Worm (Caenorhabditis elegans) whole organism, early embryonic: ENCODE results near the gene Y26G10.5.

Experiments used
- B0310.2 ChIP-seq: sonication (generic microtip); optimal IDR thresholded peaks from 2 replicates; lab custom pipeline; 2016; ENCODE audit warnings: mild to moderate bottlenecking, missing genetic modification characterization, missing compliant biosample characterization
- F13C5.2 ChIP-seq: sonication (generic microtip); optimal IDR thresholded peaks from 2 replicates; lab custom pipeline; 2017; ENCODE audit warnings: mild to moderate bottlenecking, missing genetic modification characterization, inconsistent platforms, missing compliant biosample characterization
- aly-1 ChIP-seq: sonication (generic microtip); optimal IDR thresholded peaks from 2 replicates; lab custom pipeline; 2016; ENCODE audit warnings: missing genetic modification characterization, missing compliant biosample characterization
- ama-1 ChIP-seq: fragments of 150-350 bp; optimal IDR thresholded peaks from 2 replicates; lab custom pipeline; 2014
- ceh-13 ChIP-seq: fragments of 200-800 bp; sonication (Bioruptor generic); optimal IDR thresholded peaks from 2 replicates; lab custom pipeline; 2018; ENCODE audit warnings: mild to moderate bottlenecking, missing genetic modification characterization, missing compliant biosample characterization
- ceh-36 ChIP-seq: sonication (generic microtip); optimal IDR thresholded peaks from 2 replicates; lab custom pipeline; 2016; ENCODE audit warnings: missing genetic modification characterization, inconsistent platforms, missing compliant biosample characterization
- ets-7 ChIP-seq: sonication (generic microtip); optimal IDR thresholded peaks from 2 replicates; lab custom pipeline; 2016; ENCODE audit warnings: missing genotype, missing genetic modification characterization, missing compliant biosample characterization
- flt-1 ChIP-seq: fragments of 200-800 bp; sonication (Bioruptor generic); IDR thresholded peaks from 2 replicates; pipeline ENCODE4 v1.3.6; 2022; ENCODE audit warnings: missing genetic modification characterization, missing compliant biosample characterization
- hmbx-1 ChIP-seq: sonication (generic microtip); optimal IDR thresholded peaks from 2 replicates; lab custom pipeline; 2016; ENCODE audit warnings: mild to moderate bottlenecking, missing genetic modification characterization, missing compliant biosample characterization
- hmg-4 ChIP-seq: fragments of 200-800 bp; sonication (Bioruptor generic); optimal IDR thresholded peaks from 2 replicates; lab custom pipeline; 2018; ENCODE audit warnings: mild to moderate bottlenecking, missing genetic modification characterization, missing compliant biosample characterization
- hnd-1 ChIP-seq: sonication (generic microtip); optimal IDR thresholded peaks from 2 replicates; lab custom pipeline; 2016; ENCODE audit warnings: missing genetic modification characterization, missing compliant biosample characterization
- pes-1 ChIP-seq: fragments of 200-800 bp; sonication (Bioruptor generic); IDR thresholded peaks from 2 replicates; pipeline ENCODE4 v1.3.6; 2022; ENCODE audit warnings: missing genetic modification reagents, missing genetic modification characterization, missing compliant biosample characterization
- scrt-1 ChIP-seq: fragments of 200-800 bp; sonication (Bioruptor generic); IDR thresholded peaks from 2 replicates; pipeline ENCODE4 v1.3.6; 2022; ENCODE audit warnings: missing genetic modification characterization, missing compliant biosample characterization
- sea-1 ChIP-seq: fragments of 200-800 bp; sonication (Bioruptor generic); conservative IDR thresholded peaks from 2 replicates; pipeline ENCODE4 v1.3.6; 2022; ENCODE audit warnings: missing genetic modification characterization, missing compliant biosample characterization
- tbx-11 ChIP-seq: fragments of 200-800 bp; sonication (Bioruptor generic); IDR thresholded peaks from 2 replicates; pipeline ENCODE4 v1.3.6; 2022; ENCODE audit warnings: missing genetic modification characterization, missing compliant biosample characterization
- tbx-37 ChIP-seq: fragments of 200-800 bp; sonication (Bioruptor generic); conservative IDR thresholded peaks from 2 replicates; pipeline ENCODE4 v1.3.6; 2022; ENCODE audit warnings: missing genetic modification reagents, missing genetic modification characterization, missing compliant biosample characterization
- tra-4 ChIP-seq: sonication (generic microtip); optimal IDR thresholded peaks from 2 replicates; lab custom pipeline; 2017; ENCODE audit warnings: missing genetic modification characterization, missing compliant biosample characterization

The Y26G10.5 gene

ce11 chrV:17724704-17725103, 24.1 kb upstream of the Y26G10.5 start, which contains the start of gene fat-5:
Gene fat-5, plus strand, starts transcription at chrV:17725004.
- no peak for TF ChIP-seq F13C5.2 (tag; lab: Kevin White, UChicago)
- TF ChIP-seq hmg-4 (GFP tag; lab: Kevin White, UChicago): no peak
- no peak for TF ChIP-seq ceh-13 (GFP tag; lab: Kevin White, UChicago)
- TF ChIP-seq ceh-36 (tag; lab: Kevin White, UChicago): no peak
- no peak for TF ChIP-seq B0310.2 (tag; lab: Kevin White, UChicago)
- TF ChIP-seq ets-7 (tag; lab: Kevin White, UChicago): no peak
- TF ChIP-seq hnd-1 (tag; lab: Kevin White, UChicago): no peak
- no peak for TF ChIP-seq tbx-11
- no peak for TF ChIP-seq pes-1 (GFP tag; lab: Robert Waterston, UW)

- no peak for TF ChIP-seq scrt-1 (GFP tag; lab: Robert Waterston, UW)
- TF ChIP-seq aly-1: no peak
- TF ChIP-seq ets-7 (tag; lab: Kevin White, UChicago): no peak
- no peak for TF ChIP-seq sea-1 (GFP tag; lab: Robert Waterston, UW)
- TF ChIP-seq tra-4 (tag; lab: Kevin White, UChicago): no peak
- no peak for TF ChIP-seq F13C5.2 (tag; lab: Kevin White, UChicago)
- no peak for TF ChIP-seq hmg-4 (GFP tag; lab: Kevin White, UChicago)
- TF ChIP-seq flt-1 (GFP tag; lab: Robert Waterston, UW): no peak
- TF ChIP-seq ama-1 (lab: Kevin White, UChicago): no peak
- TF ChIP-seq ceh-13 (GFP tag; lab: Kevin White, UChicago): no peak
- TF ChIP-seq tbx-37 (GFP tag; lab: Robert Waterston, UW): no peak
- TF ChIP-seq pes-1 (GFP tag; lab: Robert Waterston, UW): no peak
Observed at ce11 chrV:17723142-17723781, 22.6 kb upstream of the Y26G10.5 start.

ce11 chrV:17722553-17722952, 21.9 kb upstream of the Y26G10.5 start:
- TF ChIP-seq flt-1 (GFP tag; lab: Robert Waterston, UW): no peak
- no peak for TF ChIP-seq B0310.2 (tag; lab: Kevin White, UChicago)
- no peak for TF ChIP-seq ama-1 (lab: Kevin White, UChicago)
- no peak for TF ChIP-seq tbx-37 (GFP tag; lab: Robert Waterston, UW)
- no peak for TF ChIP-seq ceh-13 (GFP tag; lab: Kevin White, UChicago)
- TF ChIP-seq tra-4 (tag; lab: Kevin White, UChicago): no peak
- TF ChIP-seq ets-7 (tag; lab: Kevin White, UChicago): no peak
- TF ChIP-seq hmg-4 (GFP tag; lab: Kevin White, UChicago): no peak
- TF ChIP-seq scrt-1 (GFP tag; lab: Robert Waterston, UW): no peak
- no peak for TF ChIP-seq pes-1 (GFP tag; lab: Robert Waterston, UW)
- no peak for TF ChIP-seq hmbx-1 (tag; lab: Kevin White, UChicago)
- no peak for TF ChIP-seq tbx-11
- TF ChIP-seq hnd-1 (tag; lab: Kevin White, UChicago): no peak
- TF ChIP-seq aly-1: no peak

ce11 chrV:17721709-17722108, 21.1 kb upstream of the Y26G10.5 start:
- TF ChIP-seq tra-4 (tag; lab: Kevin White, UChicago): no peak

ce11 chrV:17718647-17719046, 18.0 kb upstream of the Y26G10.5 start, which contains the start of gene str-77:
Gene str-77, plus strand, starts transcription at chrV:17718947.
- TF ChIP-seq tbx-11 (no peak), hnd-1 (tag; lab: Kevin White, UChicago) (no peak), tra-4 (tag; lab: Kevin White, UChicago) (no peak), tbx-37 (GFP tag; lab: Robert Waterston, UW) (no peak), hmg-4 (GFP tag; lab: Kevin White, UChicago) (no peak), pes-1 (GFP tag; lab: Robert Waterston, UW) (no peak), aly-1 (no peak), scrt-1 (GFP tag; lab: Robert Waterston, UW) (no peak), ceh-36 (tag; lab: Kevin White, UChicago) (no peak), sea-1 (GFP tag; lab: Robert Waterston, UW) (no peak), ama-1 (lab: Kevin White, UChicago) (no peak), flt-1 (GFP tag; lab: Robert Waterston, UW) (no peak)

ce11 chrV:17714330-17714729, 13.7 kb upstream of the Y26G10.5 start, which contains the start of gene twk-33:
Gene twk-33, minus strand, starts transcription at chrV:17714377.
- TF ChIP-seq F13C5.2 (tag; lab: Kevin White, UChicago): no peak
- TF ChIP-seq sea-1 (GFP tag; lab: Robert Waterston, UW): no peak
- no peak for TF ChIP-seq B0310.2 (tag; lab: Kevin White, UChicago)
- no peak for TF ChIP-seq pes-1 (GFP tag; lab: Robert Waterston, UW)
- no peak for TF ChIP-seq scrt-1 (GFP tag; lab: Robert Waterston, UW)

- TF ChIP-seq hmbx-1 (tag; lab: Kevin White, UChicago): no peak
- TF ChIP-seq pes-1 (GFP tag; lab: Robert Waterston, UW): no peak
Observed at ce11 chrV:17712349-17712748, 11.7 kb upstream of the Y26G10.5 start.

ce11 chrV:17707022-17707421, 6.4 kb upstream of the Y26G10.5 start, which contains the start of gene srh-31:
Gene srh-31, plus strand, starts transcription at chrV:17707322.
- TF ChIP-seq ceh-36 (tag; lab: Kevin White, UChicago): no peak
- TF ChIP-seq sea-1 (GFP tag; lab: Robert Waterston, UW): no peak
- TF ChIP-seq hmbx-1 (tag; lab: Kevin White, UChicago): no peak
- TF ChIP-seq ama-1 (lab: Kevin White, UChicago): no peak
- TF ChIP-seq scrt-1 (GFP tag; lab: Robert Waterston, UW): no peak
- TF ChIP-seq B0310.2 (tag; lab: Kevin White, UChicago): no peak
- TF ChIP-seq pes-1 (GFP tag; lab: Robert Waterston, UW): no peak
- TF ChIP-seq flt-1 (GFP tag; lab: Robert Waterston, UW): no peak
- no peak for TF ChIP-seq tra-4 (tag; lab: Kevin White, UChicago)
- no peak for TF ChIP-seq hmg-4 (GFP tag; lab: Kevin White, UChicago)
- no peak for TF ChIP-seq F13C5.2 (tag; lab: Kevin White, UChicago)
- no peak for TF ChIP-seq tbx-37 (GFP tag; lab: Robert Waterston, UW)
- no peak for TF ChIP-seq ceh-13 (GFP tag; lab: Kevin White, UChicago)
- TF ChIP-seq aly-1: no peak
